Worm (Caenorhabditis elegans): ENCODE results near the gene F40F8.1.

DNA sequence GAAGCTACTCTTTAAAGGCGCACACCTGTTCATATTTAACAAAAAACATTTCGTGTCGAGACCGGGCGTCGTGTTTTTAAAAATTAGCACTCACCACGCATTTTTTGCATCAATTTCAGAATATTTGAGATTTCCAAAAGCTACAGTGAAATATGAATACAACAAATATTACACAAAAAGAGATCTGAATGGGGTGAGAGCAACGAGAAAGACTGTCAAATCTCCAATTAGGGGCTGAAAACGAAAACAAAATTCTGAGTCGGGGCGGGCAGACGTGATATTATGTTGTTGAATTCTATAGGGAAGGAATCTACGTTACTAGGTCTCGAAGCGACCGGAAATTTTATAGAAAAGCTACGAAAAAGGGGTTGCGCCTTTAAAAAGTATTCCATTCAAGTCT, 23.8 kb upstream of the F40F8.1 start, which contains the start of gene C09H10.5:
- TF ChIP-seq nfya-1 (tag; optimal IDR thresholded peaks at IDR 0.05) (no peak), F13H6.1 (tag; optimal IDR thresholded peaks at IDR 0.05) (no peak), ets-4 (tag; optimal IDR thresholded peaks at IDR 0.05) (no peak), fkh-10 (GFP tag; optimal IDR thresholded peaks at IDR 0.05) (no peak), pha-4 (tag; optimal IDR thresholded peaks at IDR 0.05) (no peak), elt-2 (tag; optimal IDR thresholded peaks at IDR 0.05) (no peak), nhr-11 (tag; optimal IDR thresholded peaks at IDR 0.05) (no peak), syd-9 (tag; optimal IDR thresholded peaks at IDR 0.05) (no peak), fkh-6 (tag; optimal IDR thresholded peaks at IDR 0.05) (no peak), K02D7.2 (tag; optimal IDR thresholded peaks at IDR 0.05) (no peak), tbx-2 (tag; optimal IDR thresholded peaks at IDR 0.05) (no peak)

Measured in whole organism, late embryonic.